Worm (Caenorhabditis elegans): ENCODE results near the gene C42D8.1.

The C42D8.1 gene

DNA sequence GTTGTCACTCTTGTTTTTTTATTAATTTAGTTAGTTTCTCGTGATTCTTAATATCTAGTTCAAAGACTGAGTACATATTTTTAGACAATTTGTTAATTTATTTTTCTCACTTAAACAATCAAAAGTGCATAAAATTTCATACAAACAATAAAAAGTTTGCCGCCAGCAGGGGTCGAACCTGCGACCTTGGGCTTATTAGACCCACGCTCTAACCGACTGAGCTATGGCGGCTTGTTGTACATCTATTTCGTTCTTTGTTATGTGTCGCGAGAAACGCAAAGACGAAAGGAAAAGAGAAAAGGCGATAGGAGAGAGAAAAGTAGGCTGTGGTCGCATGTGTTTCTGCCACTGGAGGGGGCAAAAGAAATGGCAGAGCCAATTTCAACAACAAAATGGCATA is 23.8 kb upstream of the C42D8.1 start (continued):
- TF ChIP-seq sma-9 (GFP tag; optimal IDR thresholded peaks at IDR 0.05) (peak; percentile 80), sma-9 (tag; optimal IDR thresholded peaks at IDR 0.05) (no peak), blmp-1 (tag; optimal IDR thresholded peaks at IDR 0.05; ENCODE audit: insufficient read depth) (peak; percentile 22)

- TF ChIP-seq crh-2 (tag; optimal IDR thresholded peaks at IDR 0.05) (peak; percentile 26), zag-1 (tag; optimal IDR thresholded peaks at IDR 0.05) (peak; percentile 3), elt-1 (tag; optimal IDR thresholded peaks at IDR 0.05) (no peak), nhr-129 (tag; optimal IDR thresholded peaks at IDR 0.05) (peak; percentile 35), C34F6.9 (tag; optimal IDR thresholded peaks at IDR 0.05) (peak; percentile 2)
Observed at ce11 chrX:5086212-5086611, 23.1 kb upstream of the C42D8.1 start.

DNA sequence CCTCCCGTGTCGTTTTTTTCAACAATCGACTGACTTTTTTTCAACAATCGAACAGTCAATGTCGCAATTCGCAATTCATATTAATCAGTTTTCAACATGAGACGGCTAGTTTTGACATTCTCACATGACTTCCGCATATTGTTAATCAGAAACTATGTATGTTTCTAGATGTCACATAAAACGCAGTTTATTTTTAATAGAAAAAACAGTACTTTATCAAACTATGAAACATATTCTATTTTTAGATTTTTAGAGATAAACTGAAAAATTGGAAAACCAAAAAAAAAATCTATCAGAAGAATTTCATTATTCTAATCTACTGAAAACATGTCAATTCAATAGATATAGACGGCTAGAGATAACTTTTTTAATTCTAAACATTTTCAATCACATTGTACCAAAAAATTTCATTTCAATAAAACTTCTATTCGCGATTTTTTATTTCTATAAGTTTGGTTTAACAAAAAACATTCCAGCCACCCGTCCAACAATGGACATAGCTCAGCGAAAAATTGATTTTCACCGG is 21.9 kb upstream of the C42D8.1 start, which contains the start of gene pnk-4:
Gene pnk-4, plus strand, starts transcription at position 476 of the 526 bp plus-strand sequence.
- TF ChIP-seq mab-5 (tag; optimal IDR thresholded peaks at IDR 0.05) (no peak), nhr-11 (tag; optimal IDR thresholded peaks at IDR 0.05) (no peak), ceh-16 (tag; optimal IDR thresholded peaks at IDR 0.05) (no peak), nhr-129 (tag; optimal IDR thresholded peaks at IDR 0.05) (no peak), dmd-4 (tag; optimal IDR thresholded peaks at IDR 0.05) (no peak), ztf-11 (tag; optimal IDR thresholded peaks at IDR 0.05) (no peak), nhr-25 (tag; optimal IDR thresholded peaks at IDR 0.05) (no peak), F13H6.1 (tag; optimal IDR thresholded peaks at IDR 0.05) (no peak), skn-1 (tag; optimal IDR thresholded peaks at IDR 0.05) (no peak)

- no peak for TF ChIP-seq skn-1 (tag; optimal IDR thresholded peaks at IDR 0.05)
- no peak for TF ChIP-seq unc-62 (GFP tag; optimal IDR thresholded peaks at IDR 0.05)
- no peak for TF ChIP-seq zag-1 (tag; optimal IDR thresholded peaks at IDR 0.05)
- TF ChIP-seq dmd-4 (tag; optimal IDR thresholded peaks at IDR 0.05), result no peak
- TF ChIP-seq fos-1 (tag; optimal IDR thresholded peaks at IDR 0.05), result no peak
- no peak for TF ChIP-seq nhr-12 (tag; optimal IDR thresholded peaks at IDR 0.05)
- TF ChIP-seq ceh-16 (tag; optimal IDR thresholded peaks at IDR 0.05), result no peak
- TF ChIP-seq egl-27 (tag; optimal IDR thresholded peaks at IDR 0.05), result no peak
- no peak for TF ChIP-seq elt-3 (tag; optimal IDR thresholded peaks at IDR 0.05)
- TF ChIP-seq nhr-25 (tag; optimal IDR thresholded peaks at IDR 0.05), result no peak
- TF ChIP-seq gmeb-1 (tag; optimal IDR thresholded peaks at IDR 0.05), result no peak
- no peak for TF ChIP-seq lsy-2 (tag; optimal IDR thresholded peaks at IDR 0.05)
- no peak for TF ChIP-seq crh-2 (tag; optimal IDR thresholded peaks at IDR 0.05)
Observed at ce11 chrX:5093997-5094396, 15.3 kb upstream of the C42D8.1 start.

- no peak for TF ChIP-seq nhr-129 (tag; optimal IDR thresholded peaks at IDR 0.05)
- no peak for TF ChIP-seq ztf-11 (tag; optimal IDR thresholded peaks at IDR 0.05)
- no peak for TF ChIP-seq nhr-77 (tag; optimal IDR thresholded peaks at IDR 0.05)
- no peak for TF ChIP-seq sma-3 (GFP tag; optimal IDR thresholded peaks at IDR 0.05)
- no peak for TF ChIP-seq R02D3.7 (tag; optimal IDR thresholded peaks at IDR 0.05)
- TF ChIP-seq lin-39 (tag; optimal IDR thresholded peaks at IDR 0.05), result no peak
- TF ChIP-seq nhr-11 (tag; optimal IDR thresholded peaks at IDR 0.05), result no peak
- TF ChIP-seq nhr-21 (tag; optimal IDR thresholded peaks at IDR 0.05), result no peak
- no peak for TF ChIP-seq zag-1 (tag; optimal IDR thresholded peaks at IDR 0.05)
- no peak for TF ChIP-seq ztf-1 (GFP tag; conservative IDR thresholded peaks at IDR 0.05)
- TF ChIP-seq ceh-82 (tag; optimal IDR thresholded peaks at IDR 0.05), result no peak
- no peak for TF ChIP-seq fos-1 (tag; optimal IDR thresholded peaks at IDR 0.05)
- TF ChIP-seq mbf-1 (tag; optimal IDR thresholded peaks at IDR 0.05), result no peak
Observed at ce11 chrX:5096967-5097366, 12.3 kb upstream of the C42D8.1 start, which contains the start of gene acn-1. TSS of gene acn-1 (minus strand) at chrX:5097067.

DNA sequence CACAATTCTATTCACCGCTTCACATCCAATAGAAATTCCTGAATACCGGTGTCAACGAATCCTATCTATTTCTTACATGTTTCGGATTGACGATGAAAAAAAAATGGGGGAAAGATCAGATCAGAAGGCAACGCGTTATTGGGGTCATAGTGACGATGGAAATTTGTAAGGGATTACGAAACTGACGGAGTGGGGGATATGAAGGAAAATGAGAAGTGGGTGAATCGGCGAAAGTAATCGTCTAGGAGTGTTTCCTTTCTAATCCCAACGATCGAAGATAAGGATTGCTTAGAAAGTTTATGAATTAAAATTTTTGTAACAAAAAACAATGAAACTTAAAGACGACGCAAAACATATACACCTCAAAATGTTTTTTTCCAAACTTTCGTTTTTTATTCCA is 10.4 kb upstream of the C42D8.1 start:
- no peak for TF ChIP-seq ztf-4 (tag; optimal IDR thresholded peaks at IDR 0.05)
- TF ChIP-seq F13H6.1 (tag; optimal IDR thresholded peaks at IDR 0.05), result no peak
- no peak for TF ChIP-seq nhr-25 (tag; optimal IDR thresholded peaks at IDR 0.05)
- no peak for TF ChIP-seq ztf-11 (tag; optimal IDR thresholded peaks at IDR 0.05)
- TF ChIP-seq elt-3 (tag; optimal IDR thresholded peaks at IDR 0.05), result no peak
- TF ChIP-seq fos-1 (tag; optimal IDR thresholded peaks at IDR 0.05), result no peak
- peak; percentile 29 for TF ChIP-seq nhr-21 (tag; optimal IDR thresholded peaks at IDR 0.05)
- peak; percentile 23 for TF ChIP-seq elt-1 (tag; optimal IDR thresholded peaks at IDR 0.05)
- no peak for TF ChIP-seq C34F6.9 (tag; optimal IDR thresholded peaks at IDR 0.05)
- TF ChIP-seq gmeb-1 (tag; optimal IDR thresholded peaks at IDR 0.05), result no peak
- TF ChIP-seq ZK546.5 (tag; optimal IDR thresholded peaks at IDR 0.05), result no peak
- TF ChIP-seq unc-55 (GFP tag; optimal IDR thresholded peaks at IDR 0.05), result no peak
- TF ChIP-seq nhr-11 (tag; optimal IDR thresholded peaks at IDR 0.05), result no peak
- no peak for TF ChIP-seq nhr-23 (tag; optimal IDR thresholded peaks at IDR 0.05)
- peak; percentile 39 for TF ChIP-seq blmp-1 (tag; optimal IDR thresholded peaks at IDR 0.05; ENCODE audit: insufficient read depth)
